Worm (Caenorhabditis elegans) whole organism, young adult: ENCODE measurements around the gene pccb-1.

Experiments
- B0035.1 ChIP-seq: sonication (generic microtip); optimal IDR thresholded peaks from 2 replicates; lab custom pipeline; 2016; ENCODE audit warnings: missing genetic modification characterization, mild to moderate bottlenecking, missing compliant biosample characterization, missing genotype, missing genetic modification reagents
- F23B12.7 ChIP-seq: sonication (generic microtip); optimal IDR thresholded peaks from 2 replicates; lab custom pipeline; 2017; ENCODE audit warnings: missing genetic modification characterization, mild to moderate bottlenecking, missing compliant biosample characterization, antibody characterized with exemption, moderate library complexity; ENCODE audit not compliant: insufficient read depth
- F37B4.10 ChIP-seq: fragments of 200-800 bp; sonication (Bioruptor generic); IDR thresholded peaks from 2 replicates; pipeline ENCODE4 v1.3.6; 2022; ENCODE audit warnings: missing genetic modification characterization, missing compliant biosample characterization
- F49E8.2 ChIP-seq: sonication (generic microtip); optimal IDR thresholded peaks from 3 replicates; lab custom pipeline; 2017; ENCODE audit warnings: missing genetic modification characterization, mild to moderate bottlenecking, missing compliant biosample characterization, antibody characterized with exemption, moderate library complexity; ENCODE audit not compliant: insufficient read depth
- F52B5.7 ChIP-seq: sonication (generic microtip); optimal IDR thresholded peaks from 2 replicates; lab custom pipeline; 2016; ENCODE audit warnings: mild to moderate bottlenecking, missing genetic modification characterization, missing compliant biosample characterization
- F55B11.4 ChIP-seq: sonication (generic microtip); optimal IDR thresholded peaks from 2 replicates; lab custom pipeline; 2016; ENCODE audit warnings: missing compliant biosample characterization, missing genetic modification characterization, borderline replicate concordance; ENCODE audit not compliant: insufficient read depth
- K12H6.12 ChIP-seq: fragments of 200-800 bp; sonication (Bioruptor generic); optimal IDR thresholded peaks from 2 replicates; lab custom pipeline; 2018; ENCODE audit warnings: mild to moderate bottlenecking, missing genetic modification characterization, missing compliant biosample characterization
- Y53G8AR.9 ChIP-seq: fragments of 200-800 bp; sonication (Bioruptor generic); conservative IDR thresholded peaks from 2 replicates; pipeline ENCODE4 v1.3.6; 2022; ENCODE audit warnings: missing genetic modification reagents, missing genetic modification characterization, missing compliant biosample characterization
- Y56A3A.18 ChIP-seq: fragments of 200-800 bp; sonication (Bioruptor generic); IDR thresholded peaks from 2 replicates; pipeline ENCODE4 v1.3.6; 2022; ENCODE audit warnings: missing genetic modification reagents, missing genetic modification characterization, missing compliant biosample characterization
- Y95B8A.8 ChIP-seq: fragments of 200-800 bp; sonication (Bioruptor generic); IDR thresholded peaks from 2 replicates; pipeline ENCODE4 v1.3.6; 2022; ENCODE audit warnings: missing genetic modification reagents, missing genetic modification characterization, missing compliant biosample characterization
- ZK185.1 ChIP-seq: sonication (generic microtip); optimal IDR thresholded peaks from 2 replicates; lab custom pipeline; 2016; ENCODE audit warnings: mild to moderate bottlenecking, missing genetic modification characterization, missing compliant biosample characterization; ENCODE audit not compliant: poor library complexity, severe bottlenecking
- ama-1 ChIP-seq, 3 experiments: fragments of 150-350 bp in 1 of 3; sonication (generic microtip) in 2 of 3; optimal IDR thresholded peaks; 2 replicates each; lab custom pipeline; 2014 to 2018; ENCODE audit warnings: missing biosample characterization in 2 of 3, missing genetic modification characterization in 2 of 3, missing genetic modification reagents in 2 of 3
- aptf-2 ChIP-seq: fragments of 200-800 bp; sonication (Bioruptor generic); conservative IDR thresholded peaks from 2 replicates; pipeline ENCODE4 v1.3.6; 2022; ENCODE audit warnings: missing genetic modification reagents, missing genetic modification characterization, missing compliant biosample characterization
- athp-1 ChIP-seq: sonication (generic microtip); optimal IDR thresholded peaks from 2 replicates; lab custom pipeline; 2017; ENCODE audit warnings: mild to moderate bottlenecking, missing genetic modification characterization, missing compliant biosample characterization
- attf-3 ChIP-seq: fragments of 200-800 bp; sonication (Bioruptor generic); conservative IDR thresholded peaks from 2 replicates; pipeline ENCODE4 v1.3.6; 2022; ENCODE audit warnings: missing genetic modification reagents, missing genetic modification characterization, missing compliant biosample characterization
- attf-6 ChIP-seq: fragments of 200-800 bp; sonication (Bioruptor generic); IDR thresholded peaks from 2 replicates; pipeline ENCODE4 v1.3.6; 2022; ENCODE audit warnings: missing genetic modification reagents, missing genetic modification characterization, missing compliant biosample characterization
- bed-1 ChIP-seq: fragments of 200-800 bp; sonication (Bioruptor generic); IDR thresholded peaks from 2 replicates; pipeline ENCODE4 v1.3.6; 2022; ENCODE audit warnings: missing genetic modification reagents, missing genetic modification characterization, missing compliant biosample characterization
- cebp-1 ChIP-seq, 2 experiments: fragments of 200-800 bp in 1 of 2; sonication (Bioruptor generic) in 1 of 2; sonication (generic microtip) in 1 of 2; IDR thresholded peaks in 1 of 2; optimal IDR thresholded peaks in 1 of 2; 2 replicates each; pipeline versions ENCODE4 v1.3.6 to Lab custom; 2017 to 2022; ENCODE audit warnings: missing compliant biosample characterization in 2 of 2, missing genetic modification characterization in 2 of 2, mild to moderate bottlenecking in 1 of 2, missing genetic modification reagents in 1 of 2, moderate library complexity in 1 of 2
- ceh-40 ChIP-seq: fragments of 200-800 bp; sonication (Bioruptor generic); IDR thresholded peaks from 2 replicates; pipeline ENCODE4 v1.3.6; 2022; ENCODE audit warnings: missing genetic modification characterization, missing compliant biosample characterization
- ceh-91 ChIP-seq: fragments of 200-800 bp; sonication (Bioruptor generic); IDR thresholded peaks from 2 replicates; pipeline ENCODE4 v1.3.6; 2022; ENCODE audit warnings: missing genetic modification reagents, missing genetic modification characterization, missing compliant biosample characterization
- die-1 ChIP-seq: sonication (generic microtip); optimal IDR thresholded peaks from 2 replicates; lab custom pipeline; 2016; ENCODE audit warnings: missing genotype, mild to moderate bottlenecking, missing genetic modification characterization, missing compliant biosample characterization
- dox-1 ChIP-seq: fragments of 200-800 bp; sonication (Bioruptor generic); IDR thresholded peaks from 2 replicates; pipeline ENCODE4 v1.3.6; 2022; ENCODE audit warnings: missing genetic modification reagents, missing genetic modification characterization, missing compliant biosample characterization
- efl-1 ChIP-seq: fragments of 150-350 bp; optimal IDR thresholded peaks from 2 replicates; lab custom pipeline; 2014; ENCODE audit warnings: missing biosample characterization, missing genetic modification reagents, missing genetic modification characterization
- ets-4 ChIP-seq: fragments of 200-800 bp; sonication (Bioruptor generic); optimal IDR thresholded peaks from 2 replicates; lab custom pipeline; 2018; ENCODE audit warnings: mild to moderate bottlenecking, missing genetic modification characterization, missing compliant biosample characterization
- lag-1 ChIP-seq: fragments of 200-800 bp; sonication (Bioruptor generic); IDR thresholded peaks from 2 replicates; pipeline ENCODE4 v1.3.6; 2022; ENCODE audit warnings: missing genetic modification reagents, missing genetic modification characterization, missing compliant biosample characterization
- let-607 ChIP-seq, 2 experiments: fragments of 200-800 bp in 1 of 2; sonication (Bioruptor generic) in 1 of 2; sonication (generic microtip) in 1 of 2; optimal IDR thresholded peaks; 2 replicates each; lab custom pipeline; 2016 to 2018; ENCODE audit warnings: mild to moderate bottlenecking in 2 of 2, missing compliant biosample characterization in 2 of 2, missing genetic modification characterization in 2 of 2, moderate library complexity in 2 of 2, missing genotype in 1 of 2
- lin-40 ChIP-seq: sonication (generic microtip); optimal IDR thresholded peaks from 2 replicates; lab custom pipeline; 2016; ENCODE audit warnings: missing genetic modification characterization, mild to moderate bottlenecking, missing compliant biosample characterization, missing genotype, missing genetic modification reagents
- lin-54 ChIP-seq: fragments of 200-800 bp; sonication (Bioruptor generic); optimal IDR thresholded peaks from 2 replicates; lab custom pipeline; 2018; ENCODE audit warnings: mild to moderate bottlenecking, missing genetic modification characterization, missing compliant biosample characterization
- lir-1 ChIP-seq: fragments of 200-800 bp; sonication (Bioruptor generic); conservative IDR thresholded peaks from 2 replicates; pipeline ENCODE4 v1.3.6; 2022; ENCODE audit warnings: missing genetic modification reagents, missing genetic modification characterization, missing compliant biosample characterization
- lsl-1 ChIP-seq: fragments of 200-800 bp; sonication (Bioruptor generic); optimal IDR thresholded peaks from 2 replicates; lab custom pipeline; 2018; ENCODE audit warnings: mild to moderate bottlenecking, missing genetic modification characterization, moderate library complexity, missing compliant biosample characterization
- madf-3 ChIP-seq: fragments of 200-800 bp; sonication (Bioruptor generic); IDR thresholded peaks from 2 replicates; pipeline ENCODE4 v1.3.6; 2022; ENCODE audit warnings: missing genetic modification reagents, missing genetic modification characterization, missing compliant biosample characterization
- madf-6 ChIP-seq: fragments of 200-800 bp; sonication (Bioruptor generic); IDR thresholded peaks from 2 replicates; pipeline ENCODE4 v1.3.6; 2022; ENCODE audit warnings: missing genetic modification reagents, missing genetic modification characterization, missing compliant biosample characterization
- nfyb-1 ChIP-seq: fragments of 200-800 bp; sonication (Bioruptor generic); IDR thresholded peaks from 2 replicates; pipeline ENCODE4 v1.3.6; 2022; ENCODE audit warnings: missing genetic modification reagents, missing genetic modification characterization, missing compliant biosample characterization
- nhr-120 ChIP-seq: fragments of 200-800 bp; sonication (Bioruptor generic); IDR thresholded peaks from 2 replicates; pipeline ENCODE4 v1.3.6; 2022; ENCODE audit warnings: missing genetic modification characterization, missing compliant biosample characterization
- nhr-179 ChIP-seq: sonication (generic microtip); optimal IDR thresholded peaks from 2 replicates; lab custom pipeline; 2016; ENCODE audit warnings: mild to moderate bottlenecking, missing genetic modification characterization, missing compliant biosample characterization
- nhr-27 ChIP-seq: fragments of 200-800 bp; sonication (Bioruptor generic); optimal IDR thresholded peaks from 2 replicates; lab custom pipeline; 2018; ENCODE audit warnings: mild to moderate bottlenecking, missing genetic modification characterization, moderate library complexity, missing compliant biosample characterization
- pbrm-1 ChIP-seq: fragments of 200-800 bp; sonication (Bioruptor generic); IDR thresholded peaks from 2 replicates; pipeline ENCODE4 v1.3.6; 2022; ENCODE audit warnings: missing genetic modification reagents, missing genetic modification characterization, missing compliant biosample characterization
- rcor-1 ChIP-seq: fragments of 200-800 bp; sonication (Bioruptor generic); IDR thresholded peaks from 2 replicates; pipeline ENCODE4 v1.3.6; 2022; ENCODE audit warnings: missing genetic modification reagents, missing genetic modification characterization, missing compliant biosample characterization
- rec-8 ChIP-seq, 2 experiments: sonication (generic microtip); optimal IDR thresholded peaks; 2 replicates each; lab custom pipeline; 2016; ENCODE audit warnings: mild to moderate bottlenecking in 2 of 2, missing genetic modification characterization in 2 of 2, missing genetic modification reagents in 2 of 2, missing genotype in 2 of 2, missing biosample characterization in 1 of 2, missing compliant biosample characterization in 1 of 2, moderate library complexity in 1 of 2
- repo-1 ChIP-seq: sonication (generic microtip); optimal IDR thresholded peaks from 2 replicates; lab custom pipeline; 2017; ENCODE audit warnings: mild to moderate bottlenecking, missing genetic modification characterization, missing compliant biosample characterization
- tlf-1 ChIP-seq: fragments of 200-800 bp; sonication (Bioruptor generic); optimal IDR thresholded peaks from 2 replicates; lab custom pipeline; 2018; ENCODE audit warnings: mild to moderate bottlenecking, missing genetic modification characterization, missing compliant biosample characterization
- unc-130 ChIP-seq: sonication (generic microtip); optimal IDR thresholded peaks from 2 replicates; lab custom pipeline; 2016; ENCODE audit warnings: missing genetic modification reagents, missing genetic modification characterization, missing compliant biosample characterization
- ztf-25 ChIP-seq: fragments of 200-800 bp; sonication (Bioruptor generic); IDR thresholded peaks from 2 replicates; pipeline ENCODE4 v1.3.6; 2022; ENCODE audit warnings: missing genetic modification reagents, missing genetic modification characterization, missing compliant biosample characterization

pccb-1 gene

ce11 chrX:3087245-3087644 lies 2.1 kb upstream of the pccb-1 start, which contains the start of gene F52E4.5:
Gene F52E4.5, minus strand, starts transcription at chrX:3087345.
- no peak for TF ChIP-seq attf-3 (GFP tag; lab: Robert Waterston, UW)
- TF ChIP-seq ama-1 (optimal IDR thresholded peaks at IDR 0.05; lab: Kevin White, UChicago): no peak
- TF ChIP-seq ama-1 (GFP tag; optimal IDR thresholded peaks at IDR 0.05; lab: Kevin White, UChicago): no peak
- TF ChIP-seq ZK185.1 (tag; lab: Kevin White, UChicago): no peak
- no peak for TF ChIP-seq efl-1
- TF ChIP-seq madf-3 (GFP tag; lab: Robert Waterston, UW): no peak
- TF ChIP-seq lir-1: no peak
- no peak for TF ChIP-seq dox-1 (GFP tag; lab: Robert Waterston, UW)
- no peak for TF ChIP-seq let-607 (tag; optimal IDR thresholded peaks at IDR 0.05; lab: Kevin White, UChicago)
- TF ChIP-seq rcor-1 (GFP tag; lab: Robert Waterston, UW): no peak
- no peak for TF ChIP-seq F37B4.10 (GFP tag; lab: Robert Waterston, UW)
- TF ChIP-seq F52B5.7 (tag; lab: Kevin White, UChicago): no peak
- TF ChIP-seq F49E8.2: no peak
- no peak for TF ChIP-seq madf-6 (GFP tag; lab: Robert Waterston, UW)
- TF ChIP-seq rec-8 (tag; optimal IDR thresholded peaks at IDR 0.05; lab: Kevin White, UChicago): no peak
- TF ChIP-seq athp-1: no peak
- no peak for TF ChIP-seq Y56A3A.18 (GFP tag; lab: Robert Waterston, UW)
- TF ChIP-seq nhr-179: no peak
- TF ChIP-seq repo-1 (tag; lab: Kevin White, UChicago): no peak
- no peak for TF ChIP-seq die-1
- no peak for TF ChIP-seq F55B11.4 (tag; lab: Kevin White, UChicago)

DNA sequence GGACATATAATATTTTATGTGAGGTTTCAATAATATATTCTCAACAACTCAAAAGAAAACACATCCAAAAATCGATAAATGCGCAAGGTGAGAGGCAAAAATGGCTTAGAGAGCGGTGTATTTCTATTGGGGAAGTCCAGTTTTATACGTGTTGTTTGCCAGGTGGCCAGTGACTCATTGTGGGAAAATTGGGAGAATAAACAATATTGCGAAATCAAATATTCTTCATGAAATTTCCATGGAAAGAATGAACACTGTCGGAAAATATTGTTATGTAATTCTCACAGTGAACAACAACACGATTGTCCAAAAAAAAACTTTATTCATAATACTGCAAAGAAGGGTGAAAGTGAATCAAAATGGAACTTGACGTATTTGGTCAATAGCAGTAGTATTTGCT lies 1.7 kb upstream of the pccb-1 start:
- TF ChIP-seq cebp-1 (GFP tag; IDR thresholded peaks at IDR 0.05; lab: Robert Waterston, UW) (peak; percentile 69; the same call in 1 of the 2 replicates), cebp-1 (tag; optimal IDR thresholded peaks at IDR 0.05; lab: Kevin White, UChicago) (peak; percentile 91), lin-54 (GFP tag; lab: Kevin White, UChicago) (no peak)

DNA sequence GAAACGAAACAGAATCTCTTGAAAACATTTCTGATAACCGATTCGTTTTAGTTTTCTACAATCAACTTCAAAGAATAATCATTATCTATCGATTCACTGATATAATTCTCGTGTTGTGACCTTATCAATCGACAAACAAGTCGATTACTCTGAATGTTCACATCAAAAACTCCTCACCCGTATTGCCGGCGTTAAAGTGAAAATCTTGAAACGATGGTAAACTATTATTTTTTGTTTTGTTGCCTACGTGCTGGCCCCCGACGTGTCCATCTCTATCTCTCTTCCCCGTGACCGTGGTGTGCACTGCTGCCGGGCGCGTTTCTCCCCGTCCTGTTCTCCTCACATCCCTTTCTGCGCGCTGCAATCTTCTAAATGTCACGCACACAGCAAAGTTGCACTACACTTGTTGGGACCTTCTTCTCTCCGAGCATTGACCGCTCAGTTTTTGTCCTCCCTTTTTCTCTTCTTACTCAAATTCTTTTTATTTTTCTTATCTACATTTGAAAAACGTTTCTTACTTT lies 605 bp downstream of the pccb-1 start:
- TF ChIP-seq attf-6 (GFP tag; lab: Robert Waterston, UW) (no peak), ceh-40 (GFP tag; lab: Robert Waterston, UW) (no peak), ceh-91 (GFP tag; lab: Robert Waterston, UW) (no peak), nhr-179 (no peak), ztf-25 (GFP tag; lab: Robert Waterston, UW) (no peak), nfyb-1 (GFP tag; lab: Robert Waterston, UW) (no peak), aptf-2 (GFP tag; lab: Robert Waterston, UW) (no peak), F52B5.7 (tag; lab: Kevin White, UChicago) (no peak), rec-8 (tag; optimal IDR thresholded peaks at IDR 0.05; lab: Kevin White, UChicago) (no peak), tlf-1 (no peak), Y95B8A.8 (GFP tag; lab: Robert Waterston, UW) (no peak), Y53G8AR.9 (0 out of 2 replicates have a peak, but pooled peaks have one; percentile 24), lsl-1 (GFP tag; lab: Kevin White, UChicago) (no peak), lag-1 (GFP tag; lab: Robert Waterston, UW) (no peak), K12H6.12 (tag; lab: Kevin White, UChicago) (peak; percentile 11), F55B11.4 (tag; lab: Kevin White, UChicago) (no peak), nhr-27 (tag; lab: Kevin White, UChicago) (no peak), die-1 (peak; percentile 32), unc-130 (no peak), lin-40 (tag; lab: Kevin White, UChicago) (peak; percentile 32), efl-1 (no peak), ets-4 (no peak), bed-1 (no peak), B0035.1 (tag; lab: Kevin White, UChicago) (no peak), F23B12.7 (tag; lab: Kevin White, UChicago) (no peak), nhr-120 (no peak), pbrm-1 (GFP tag; lab: Robert Waterston, UW) (no peak)
